Worm (Caenorhabditis elegans) whole organism, late embryonic: ENCODE data around the gene K08E7.6.

ENCODE experiments used
- C08G9.2 ChIP-seq: sonication (generic microtip); optimal IDR thresholded peaks from 2 replicates; lab custom pipeline; 2016; ENCODE audit warnings: mild to moderate bottlenecking, missing genetic modification characterization, moderate library complexity, missing compliant biosample characterization
- C38D4.7 ChIP-seq: fragments of 200-800 bp; sonication (Bioruptor generic); optimal IDR thresholded peaks from 2 replicates; lab custom pipeline; 2018; ENCODE audit warnings: mild to moderate bottlenecking, missing genetic modification characterization, moderate library complexity, missing compliant biosample characterization
- K02D7.2 ChIP-seq: sonication (generic microtip); optimal IDR thresholded peaks from 2 replicates; lab custom pipeline; 2017; ENCODE audit warnings: mild to moderate bottlenecking, missing genetic modification characterization, missing compliant biosample characterization
- Y22D7AL.16 ChIP-seq: sonication (generic microtip); optimal IDR thresholded peaks from 2 replicates; lab custom pipeline; 2016; ENCODE audit warnings: missing genetic modification characterization, missing compliant biosample characterization
- ceh-2 ChIP-seq: sonication (generic microtip); optimal IDR thresholded peaks from 2 replicates; lab custom pipeline; 2016; ENCODE audit warnings: missing genotype, missing genetic modification characterization, missing compliant biosample characterization
- ceh-22 ChIP-seq: sonication (generic microtip); optimal IDR thresholded peaks from 2 replicates; lab custom pipeline; 2017; ENCODE audit warnings: missing biosample characterization, missing genetic modification characterization
- ceh-24 ChIP-seq: sonication (generic microtip); optimal IDR thresholded peaks from 2 replicates; lab custom pipeline; 2016; ENCODE audit warnings: mild to moderate bottlenecking, missing genetic modification characterization, missing compliant biosample characterization
- ceh-31 ChIP-seq: sonication (generic microtip); optimal IDR thresholded peaks from 2 replicates; lab custom pipeline; 2016; ENCODE audit warnings: missing genetic modification characterization, missing compliant biosample characterization
- ceh-34 ChIP-seq: sonication (generic microtip); optimal IDR thresholded peaks from 2 replicates; lab custom pipeline; 2016; ENCODE audit warnings: mild to moderate bottlenecking, missing genetic modification characterization, missing compliant biosample characterization
- ceh-45 ChIP-seq: fragments of 200-800 bp; sonication (Bioruptor generic); IDR thresholded peaks from 2 replicates; pipeline ENCODE4 v1.3.6; 2022; ENCODE audit warnings: missing genetic modification reagents, missing genetic modification characterization, missing compliant biosample characterization
- ceh-6 ChIP-seq: fragments of 200-800 bp; sonication (Bioruptor generic); optimal IDR thresholded peaks from 2 replicates; lab custom pipeline; 2018; ENCODE audit warnings: mild to moderate bottlenecking, missing genetic modification characterization, missing compliant biosample characterization
- che-1 ChIP-seq: sonication (generic microtip); optimal IDR thresholded peaks from 2 replicates; lab custom pipeline; 2016; ENCODE audit warnings: mild to moderate bottlenecking, missing genetic modification characterization, missing compliant biosample characterization
- dmd-4 ChIP-seq: sonication (generic microtip); optimal IDR thresholded peaks from 2 replicates; lab custom pipeline; 2016; ENCODE audit warnings: borderline replicate concordance, missing genetic modification characterization, missing compliant biosample characterization
- elt-2 ChIP-seq: sonication (generic microtip); optimal IDR thresholded peaks from 2 replicates; lab custom pipeline; 2016; ENCODE audit warnings: missing genetic modification reagents, missing genetic modification characterization, missing compliant biosample characterization
- hlh-30 ChIP-seq: sonication (generic microtip); optimal IDR thresholded peaks from 2 replicates; lab custom pipeline; 2017; ENCODE audit warnings: antibody characterized with exemption, missing genetic modification characterization, missing compliant biosample characterization; ENCODE audit not compliant: insufficient read depth
- hlh-6 ChIP-seq: sonication (generic microtip); optimal IDR thresholded peaks from 2 replicates; lab custom pipeline; 2016; ENCODE audit warnings: missing genotype, missing genetic modification characterization, missing compliant biosample characterization
- lim-6 ChIP-seq: sonication (generic microtip); optimal IDR thresholded peaks from 2 replicates; lab custom pipeline; 2016; ENCODE audit warnings: missing genetic modification characterization, missing compliant biosample characterization
- pag-3 ChIP-seq: sonication (generic microtip); optimal IDR thresholded peaks from 2 replicates; lab custom pipeline; 2016; ENCODE audit warnings: missing compliant biosample characterization, missing genetic modification characterization, borderline replicate concordance
- pax-1 ChIP-seq: fragments of 150-350 bp; optimal IDR thresholded peaks from 2 replicates; lab custom pipeline; 2014; ENCODE audit warnings: missing biosample characterization, missing genetic modification characterization
- pha-2 ChIP-seq: sonication (generic microtip); optimal IDR thresholded peaks from 2 replicates; lab custom pipeline; 2017; ENCODE audit warnings: mild to moderate bottlenecking, missing genetic modification characterization, missing compliant biosample characterization
- pha-4 ChIP-seq: fragments of 150-350 bp; optimal IDR thresholded peaks from 2 replicates; lab custom pipeline; 2018; ENCODE audit warnings: missing biosample characterization, missing genetic modification reagents, missing genetic modification characterization
- ref-2 ChIP-seq: sonication (generic microtip); optimal IDR thresholded peaks from 2 replicates; lab custom pipeline; 2016; ENCODE audit warnings: missing genetic modification characterization, missing compliant biosample characterization
- sox-2 ChIP-seq: fragments of 200-800 bp; sonication (Bioruptor generic); IDR thresholded peaks from 2 replicates; pipeline ENCODE4 v1.3.6; 2022; ENCODE audit warnings: missing genetic modification reagents, missing genetic modification characterization, missing compliant biosample characterization
- sox-4 ChIP-seq: sonication (generic microtip); optimal IDR thresholded peaks from 2 replicates; lab custom pipeline; 2017; ENCODE audit warnings: mild to moderate bottlenecking, missing genetic modification characterization, inconsistent platforms, missing compliant biosample characterization
- syd-9 ChIP-seq: sonication (generic microtip); optimal IDR thresholded peaks from 2 replicates; lab custom pipeline; 2016; ENCODE audit warnings: mild to moderate bottlenecking, missing genetic modification characterization, moderate library complexity, missing compliant biosample characterization
- tbx-2 ChIP-seq: sonication (generic microtip); optimal IDR thresholded peaks from 2 replicates; lab custom pipeline; 2016; ENCODE audit warnings: missing genetic modification characterization, missing compliant biosample characterization
- tbx-7 ChIP-seq: sonication (generic microtip); optimal IDR thresholded peaks from 2 replicates; lab custom pipeline; 2016; ENCODE audit warnings: missing genotype, missing genetic modification characterization, missing compliant biosample characterization
- unc-3 ChIP-seq, 2 experiments: fragments of 200-800 bp in 1 of 2; sonication (Bioruptor generic) in 1 of 2; sonication (generic microtip) in 1 of 2; conservative IDR thresholded peaks in 1 of 2; optimal IDR thresholded peaks in 1 of 2; 2 replicates each; pipeline versions ENCODE4 v1.3.6 to Lab custom; 2016 to 2022; ENCODE audit warnings: missing compliant biosample characterization in 2 of 2, missing genetic modification characterization in 2 of 2, missing genetic modification reagents in 1 of 2
- unc-55 ChIP-seq: sonication (generic microtip); optimal IDR thresholded peaks from 2 replicates; lab custom pipeline; 2017; ENCODE audit warnings: missing biosample characterization, missing genetic modification reagents, missing genetic modification characterization
- unc-86 ChIP-seq: sonication (generic microtip); optimal IDR thresholded peaks from 2 replicates; lab custom pipeline; 2016; ENCODE audit warnings: missing genetic modification characterization, missing compliant biosample characterization
- ztf-16 ChIP-seq: sonication (generic microtip); optimal IDR thresholded peaks from 2 replicates; lab custom pipeline; 2017; ENCODE audit warnings: missing genetic modification characterization, missing compliant biosample characterization

Gene K08E7.6

DNA sequence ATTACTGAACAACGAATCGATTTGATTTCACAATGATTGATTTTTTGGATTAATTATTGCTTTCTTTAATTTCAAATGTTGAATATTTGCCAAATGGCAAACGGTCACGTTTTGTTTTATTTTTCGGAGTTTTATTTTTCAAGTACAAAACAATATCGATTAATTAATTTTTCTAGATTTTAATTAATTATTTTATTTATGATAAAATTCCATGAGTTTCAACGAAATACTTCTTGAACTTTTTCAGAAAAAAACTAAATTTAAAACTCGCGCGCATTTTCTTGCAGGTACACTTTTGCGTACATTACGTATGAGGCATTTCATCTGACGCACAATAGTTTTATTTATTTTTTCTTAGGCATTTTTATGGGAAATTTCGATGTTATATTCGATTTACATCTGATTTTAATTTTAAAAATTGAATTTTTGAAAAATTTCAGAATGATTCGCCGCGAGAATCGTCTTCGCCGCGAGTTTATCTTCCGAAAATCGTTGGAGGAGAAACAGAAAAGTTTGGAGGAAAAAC, 22.0 kb downstream of the K08E7.6 start, which contains the start of the genes ZK795.2 and ZK795.3 (continued):
- TF ChIP-seq Y22D7AL.16, result no peak
- TF ChIP-seq tbx-2, result no peak

DNA sequence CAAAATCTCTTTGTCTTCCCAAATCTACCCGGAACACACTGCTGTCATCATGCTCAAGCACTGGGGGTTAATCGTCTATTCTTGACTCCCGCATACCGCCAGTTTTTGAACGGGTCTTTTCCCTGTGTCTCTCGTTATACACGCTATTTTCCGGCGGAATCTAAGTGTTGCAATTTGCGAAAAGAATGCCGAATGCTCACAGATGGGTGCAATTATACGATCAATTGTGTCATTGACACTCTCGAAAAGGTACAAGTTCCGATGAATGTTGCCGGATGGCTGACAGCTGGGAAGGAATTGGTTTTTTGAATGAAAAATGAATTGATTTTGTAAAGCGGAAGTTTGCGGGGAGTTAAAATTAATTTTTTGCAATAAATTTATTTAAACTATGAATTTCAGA, 29.0 kb downstream of the K08E7.6 start:
- TF ChIP-seq ceh-31 (peak; percentile 36), ceh-2 (tag; lab: Kevin White, UChicago) (no peak)

DNA sequence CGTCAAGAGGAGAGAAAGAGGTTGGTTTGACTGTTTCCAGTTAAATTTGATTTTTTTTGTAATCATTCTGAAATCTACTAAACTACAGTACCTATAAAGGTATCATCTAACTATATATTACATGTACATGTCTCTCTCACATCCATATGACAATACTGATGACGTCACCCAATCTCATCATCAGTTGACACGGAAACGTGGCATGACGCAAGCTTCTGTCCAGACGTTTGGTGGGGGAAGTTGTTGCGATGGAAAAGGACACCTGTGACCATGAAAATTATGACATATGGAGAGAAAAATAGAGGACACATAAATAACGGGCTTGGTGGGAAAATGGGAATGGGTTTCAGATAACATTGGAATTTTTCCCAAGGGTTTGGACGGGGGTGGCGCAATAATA, 31.9 kb downstream of the K08E7.6 start:
- TF ChIP-seq tbx-2 (peak; percentile 7), hlh-30 (tag; lab: Kevin White, UChicago) (no peak)

DNA sequence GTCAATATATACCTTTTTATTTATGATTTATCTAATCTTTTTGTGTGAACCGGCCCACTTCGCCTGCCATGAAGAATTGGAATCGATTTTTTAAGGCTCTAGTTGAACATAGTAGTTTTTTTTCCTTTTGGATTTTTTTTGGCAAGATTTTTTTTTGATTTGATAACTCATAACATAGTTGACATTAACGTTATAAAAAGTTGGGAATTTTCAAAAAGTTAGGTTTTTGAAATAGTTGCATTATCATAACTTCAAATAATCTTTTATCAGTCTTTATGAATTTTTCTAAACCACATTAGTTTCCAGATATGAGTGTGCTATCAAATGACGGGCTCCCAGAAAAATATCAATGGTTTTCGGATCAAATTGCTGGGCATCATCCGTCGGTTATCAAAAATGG, 33.1 kb downstream of the K08E7.6 start, which contains the start of gene ipmk-1:
Gene ipmk-1 (plus strand): TSS at position 301 of the 400 bp plus-strand sequence.
- no peak for TF ChIP-seq lim-6 (tag; lab: Kevin White, UChicago)
- TF ChIP-seq sox-2, result no peak
- TF ChIP-seq sox-4, result no peak
- TF ChIP-seq ceh-6 (GFP tag; lab: Kevin White, UChicago), result no peak
- TF ChIP-seq ceh-34 (tag; lab: Kevin White, UChicago), result no peak

DNA sequence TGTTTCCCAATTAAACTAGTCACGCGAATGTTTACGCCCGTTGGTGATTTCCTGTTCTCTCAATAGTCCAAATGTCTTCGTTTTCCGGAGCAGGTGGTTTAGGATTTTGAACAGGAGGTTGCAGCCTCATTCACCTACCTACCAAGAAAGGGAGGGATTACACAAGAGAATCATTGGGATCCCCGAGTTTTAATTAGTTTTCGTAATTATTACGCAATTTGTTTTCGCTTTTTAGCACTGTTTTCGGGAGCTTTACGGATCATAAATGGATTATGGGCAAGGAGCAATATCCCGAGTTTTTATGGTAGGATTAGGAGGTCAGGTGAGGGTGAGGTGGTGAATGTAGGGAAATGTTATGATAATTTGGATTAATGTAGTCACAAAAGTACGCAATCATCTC, 35.0 kb downstream of the K08E7.6 start:
- TF ChIP-seq ceh-2 (tag; lab: Kevin White, UChicago) (no peak), C38D4.7 (no peak), pha-4 (no peak), elt-2 (tag; lab: Kevin White, UChicago) (no peak), ceh-45 (GFP tag; lab: Robert Waterston, UW) (no peak), pha-2 (tag; lab: Kevin White, UChicago) (no peak), K02D7.2 (tag; lab: Kevin White, UChicago) (no peak), C08G9.2 (tag; lab: Kevin White, UChicago) (no peak)
- TF ChIP-seq, all 69 proteins: peak for 0

DNA sequence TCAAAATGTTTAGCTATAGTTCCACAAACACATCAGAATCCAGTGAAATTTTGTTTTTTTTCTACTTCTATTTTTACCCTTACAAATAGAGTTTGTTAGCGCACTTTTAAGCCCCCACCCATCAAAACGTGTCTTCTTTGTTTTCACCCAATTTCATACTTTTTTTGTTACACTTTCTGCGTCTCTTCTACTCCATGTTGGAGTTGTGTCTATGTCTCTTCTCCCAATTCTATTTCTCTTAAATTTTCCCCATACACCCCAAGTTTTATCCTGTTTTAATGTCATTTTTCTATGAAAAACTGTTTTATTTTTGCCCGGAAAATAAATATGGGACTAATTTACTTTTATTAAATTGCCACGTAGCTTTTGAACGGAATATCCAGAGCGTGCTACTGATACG, 35.6 kb downstream of the K08E7.6 start:
- TF ChIP-seq pha-2 (tag; lab: Kevin White, UChicago) (no peak), Y22D7AL.16 (no peak), dmd-4 (tag; lab: Kevin White, UChicago) (no peak), elt-2 (tag; lab: Kevin White, UChicago) (no peak), unc-3 (GFP tag; conservative IDR thresholded peaks at IDR 0.05; lab: Robert Waterston, UW) (no peak), unc-3 (tag; optimal IDR thresholded peaks at IDR 0.05; lab: Kevin White, UChicago) (no peak), unc-55 (GFP tag; lab: Kevin White, UChicago) (no peak), pax-1 (tag; lab: Kevin White, UChicago) (no peak), pag-3 (no peak), sox-2 (no peak), hlh-6 (tag; lab: Kevin White, UChicago) (no peak), C08G9.2 (tag; lab: Kevin White, UChicago) (no peak), ztf-16 (tag; lab: Kevin White, UChicago) (no peak), K02D7.2 (tag; lab: Kevin White, UChicago) (no peak), ref-2 (tag; lab: Kevin White, UChicago) (no peak), che-1 (tag; lab: Kevin White, UChicago) (no peak), ceh-22 (tag; lab: Kevin White, UChicago) (no peak)

DNA sequence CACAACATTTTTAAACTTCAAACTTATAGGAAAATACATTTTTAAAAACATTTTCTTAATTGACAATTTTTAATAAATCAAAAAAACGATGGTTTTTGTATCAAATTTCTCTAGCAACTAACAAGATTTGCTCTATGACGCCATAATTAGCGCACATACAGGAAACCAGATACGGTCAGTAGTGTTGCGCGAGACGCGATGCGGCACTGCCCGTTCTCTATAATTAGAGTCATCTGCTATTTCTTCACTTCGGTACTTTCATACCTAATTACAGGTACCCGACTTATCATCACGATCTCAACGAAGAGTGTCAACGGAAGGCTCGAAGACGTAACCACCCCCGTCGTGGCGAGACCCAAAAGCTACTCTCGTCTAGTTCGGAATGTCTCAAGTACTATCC, 36.3 kb downstream of the K08E7.6 start:
- TF ChIP-seq ceh-24 (tag; lab: Kevin White, UChicago) (no peak), unc-86 (tag; lab: Kevin White, UChicago) (no peak), tbx-7 (tag; lab: Kevin White, UChicago) (no peak), ceh-45 (GFP tag; lab: Robert Waterston, UW) (no peak), syd-9 (tag; lab: Kevin White, UChicago) (no peak)
